Worm (Caenorhabditis elegans): ENCODE results near the gene srh-222.

DNA sequence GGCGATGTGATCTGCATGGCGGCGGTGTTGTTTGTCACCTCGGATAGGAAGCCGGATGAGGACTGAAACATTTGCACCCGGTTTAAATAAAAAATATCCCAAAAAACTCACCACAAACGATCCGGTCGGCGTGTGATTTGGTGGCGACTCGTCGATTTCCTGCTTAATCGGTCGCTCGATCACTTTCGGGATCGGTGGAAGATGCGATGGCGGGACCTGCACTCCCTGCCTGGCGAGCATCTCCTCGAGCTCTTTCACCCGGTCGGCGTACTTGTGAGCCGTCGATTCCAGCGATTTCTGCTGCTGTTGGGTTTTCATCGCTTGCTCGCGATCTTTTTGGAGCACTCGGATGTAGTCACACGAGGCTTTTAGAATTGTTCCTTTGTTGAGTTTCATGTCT lies 37.1 kb downstream of the srh-222 start:
- TF ChIP-seq F55B11.4 (tag; optimal IDR thresholded peaks at IDR 0.05; ENCODE audit: borderline replicate concordance, insufficient read depth): no peak
- no peak for TF ChIP-seq fkh-3 (tag; optimal IDR thresholded peaks at IDR 0.05)
- no peak for TF ChIP-seq dpl-1 (GFP tag; optimal IDR thresholded peaks at IDR 0.05)

All from whole organism, young adult.